Fruit fly (Drosophila melanogaster) whole organism, embryonic: Measurements from ENCODE around the gene BckdhA.

ENCODE experiments used
- Asciz ChIP-seq: fragments of 200-800 bp; sonication (Bioruptor generic); optimal IDR thresholded peaks from 2 replicates; lab custom pipeline; 2017; ENCODE audit warnings: missing biosample characterization, mild to moderate bottlenecking, missing genetic modification characterization, missing genetic modification reagents
- B-H2 ChIP-seq: fragments of 200-800 bp; sonication (Bioruptor generic); optimal IDR thresholded peaks from 2 replicates; lab custom pipeline; 2018; ENCODE audit warnings: missing biosample characterization, mild to moderate bottlenecking, missing genetic modification characterization
- BEAF-32 ChIP-seq: fragments of 200-800 bp; sonication (Bioruptor generic); optimal IDR thresholded peaks from 3 replicates; lab custom pipeline; 2017; ENCODE audit warnings: missing biosample characterization, missing genetic modification characterization, mild to moderate bottlenecking, moderate library complexity, missing genetic modification reagents
- CG12104 ChIP-seq: fragments of 200-800 bp; sonication (Bioruptor generic); optimal IDR thresholded peaks from 3 replicates; lab custom pipeline; 2016; ENCODE audit warnings: missing biosample characterization, missing genetic modification characterization
- CG14710 ChIP-seq: fragments of 200-800 bp; sonication (Bioruptor generic); optimal IDR thresholded peaks from 3 replicates; lab custom pipeline; 2019; ENCODE audit warnings: missing biosample characterization, mild to moderate bottlenecking, missing genetic modification characterization, moderate library complexity
- CG17186 ChIP-seq: fragments of 200-800 bp; sonication (Bioruptor generic); optimal IDR thresholded peaks from 3 replicates; lab custom pipeline; 2017; ENCODE audit warnings: missing biosample characterization, missing genetic modification reagents, missing genetic modification characterization
- CG17328 ChIP-seq: fragments of 200-800 bp; sonication (Bioruptor generic); IDR thresholded peaks from 2 replicates; pipeline ENCODE4 v1.3.6; 2022; ENCODE audit warnings: missing biosample characterization, missing genetic modification characterization
- CG1832 ChIP-seq: fragments of 200-800 bp; sonication (Bioruptor generic); optimal IDR thresholded peaks from 2 replicates; lab custom pipeline; 2017; ENCODE audit warnings: missing biosample characterization, mild to moderate bottlenecking, missing genetic modification characterization, inconsistent platforms
- CG2129 ChIP-seq: fragments of 200-800 bp; sonication (Bioruptor generic); IDR thresholded peaks from 2 replicates; pipeline ENCODE4 v1.3.6; 2022; ENCODE audit warnings: missing biosample characterization, missing genetic modification characterization; ENCODE audit not compliant: partially characterized antibody
- CG2199 ChIP-seq: fragments of 200-800 bp; sonication (Bioruptor generic); IDR thresholded peaks from 3 replicates; pipeline ENCODE4 v1.3.6; 2022; ENCODE audit warnings: missing biosample characterization, missing genetic modification characterization
- CG31388 ChIP-seq: fragments of 200-800 bp; sonication (Bioruptor generic); optimal IDR thresholded peaks from 2 replicates; lab custom pipeline; 2016; ENCODE audit warnings: missing biosample characterization, missing genetic modification characterization
- CG34224 ChIP-seq: fragments of 200-800 bp; sonication (Bioruptor generic); IDR thresholded peaks from 3 replicates; pipeline ENCODE4 v1.3.6; 2022; ENCODE audit warnings: missing biosample characterization, missing genetic modification characterization; ENCODE audit not compliant: partially characterized antibody
- CG3726 ChIP-seq: fragments of 200-800 bp; sonication (Bioruptor generic); IDR thresholded peaks from 3 replicates; pipeline ENCODE4, ENCODE4 v1.3.6; 2022; ENCODE audit warnings: missing biosample characterization, missing genetic modification characterization
- CG42726 ChIP-seq: fragments of 200-800 bp; sonication (Bioruptor generic); IDR thresholded peaks from 2 replicates; pipeline ENCODE4 v1.3.6; 2022; ENCODE audit warnings: missing biosample characterization, missing genetic modification characterization; ENCODE audit not compliant: partially characterized antibody
- CG4360 ChIP-seq: fragments of 200-800 bp; sonication (Bioruptor generic); IDR thresholded peaks from 2 replicates; pipeline ENCODE4 v1.3.6; 2022; ENCODE audit warnings: missing biosample characterization, missing genetic modification characterization
- CG4404 ChIP-seq: fragments of 200-800 bp; sonication (Bioruptor generic); IDR thresholded peaks from 2 replicates; pipeline ENCODE4 v1.3.6; 2022; ENCODE audit warnings: missing biosample characterization, missing genetic modification characterization
- CG7372 ChIP-seq: fragments of 200-800 bp; sonication (Bioruptor generic); IDR thresholded peaks from 2 replicates; pipeline ENCODE4 v1.3.6; 2022; ENCODE audit warnings: missing biosample characterization, missing genetic modification characterization
- CG7963 ChIP-seq: fragments of 200-800 bp; sonication (Bioruptor generic); IDR thresholded peaks from 3 replicates; pipeline ENCODE4 v1.3.6; 2022; ENCODE audit warnings: missing biosample characterization, missing genetic modification characterization; ENCODE audit not compliant: partially characterized antibody
- CTCF ChIP-seq: fragments of 200-800 bp; sonication (Bioruptor generic); optimal IDR thresholded peaks from 2 replicates; lab custom pipeline; 2017; ENCODE audit warnings: missing biosample characterization, mild to moderate bottlenecking, missing genetic modification characterization, moderate library complexity
- Drgx ChIP-seq: fragments of 200-800 bp; sonication (Bioruptor generic); IDR thresholded peaks from 2 replicates; pipeline ENCODE4 v1.3.6; 2022; ENCODE audit warnings: missing biosample characterization, missing genetic modification characterization
- Ets65A ChIP-seq: fragments of 200-800 bp; sonication (Bioruptor generic); peaks from one replicate; lab custom pipeline; 2016; ENCODE audit warnings: missing biosample characterization, missing genetic modification characterization
- HmgZ ChIP-seq: fragments of 200-800 bp; sonication (Bioruptor generic); optimal IDR thresholded peaks from 2 replicates; lab custom pipeline; 2018; ENCODE audit warnings: missing biosample characterization, mild to moderate bottlenecking, missing genetic modification characterization
- Hr78 ChIP-seq, 2 experiments: fragments of 200-800 bp in 1 of 2; fragments of >200 bp in 1 of 2; sonication (Bioruptor generic) in 1 of 2; optimal IDR thresholded peaks; 2 replicates each; lab custom pipeline; 2017 to 2019; ENCODE audit warnings: missing biosample characterization in 2 of 2, missing genetic modification characterization in 2 of 2, mild to moderate bottlenecking in 1 of 2, moderate library complexity in 1 of 2
- MTF-1 ChIP-seq: fragments of 200-800 bp; sonication (Bioruptor generic); optimal IDR thresholded peaks from 2 replicates; lab custom pipeline; 2018; ENCODE audit warnings: missing biosample characterization, mild to moderate bottlenecking, missing genetic modification characterization, borderline replicate concordance
- Med ChIP-seq: fragments of 200-800 bp; sonication (Bioruptor generic); peaks from one replicate; lab custom pipeline; 2016; ENCODE audit warnings: missing biosample characterization, missing genetic modification characterization, mild to moderate bottlenecking, inconsistent platforms, moderate library complexity
- Nf-YB ChIP-seq: fragments of 200-800 bp; sonication (Bioruptor generic); optimal IDR thresholded peaks from 3 replicates; lab custom pipeline; 2019; ENCODE audit warnings: missing biosample characterization, mild to moderate bottlenecking, missing genetic modification characterization, moderate library complexity
- Pdp1 ChIP-seq, 2 experiments: fragments of 200-800 bp; sonication (Bioruptor generic); optimal IDR thresholded peaks; 3 replicates each; lab custom pipeline; 2016; ENCODE audit warnings: missing biosample characterization in 2 of 2, missing genetic modification characterization in 2 of 2, mild to moderate bottlenecking in 1 of 2, moderate library complexity in 1 of 2
- Ravus ChIP-seq: fragments of 200-800 bp; sonication (Bioruptor generic); IDR thresholded peaks from 2 replicates; pipeline ENCODE4 v1.3.6; 2022; ENCODE audit warnings: missing biosample characterization, missing genetic modification characterization
- Tbp ChIP-seq: fragments of >200 bp; optimal IDR thresholded peaks from 2 replicates; lab custom pipeline; 2018; ENCODE audit warnings: missing biosample characterization, missing genetic modification characterization
- abd-A ChIP-seq: fragments of 200-800 bp; sonication (Bioruptor generic); optimal IDR thresholded peaks from 3 replicates; lab custom pipeline; 2019; ENCODE audit warnings: missing biosample characterization, mild to moderate bottlenecking, missing genetic modification characterization, moderate library complexity
- bbx ChIP-seq: fragments of 200-800 bp; sonication (Bioruptor generic); IDR thresholded peaks from 2 replicates; pipeline ENCODE4 v1.3.6; 2022; ENCODE audit warnings: missing biosample characterization, missing genetic modification characterization; ENCODE audit not compliant: partially characterized antibody
- bowl ChIP-seq: fragments of 200-800 bp; sonication (Bioruptor generic); IDR thresholded peaks from 2 replicates; pipeline ENCODE4 v1.3.6; 2022; ENCODE audit warnings: missing biosample characterization, missing genetic modification characterization
- cg ChIP-seq: fragments of 200-800 bp; sonication (Bioruptor generic); optimal IDR thresholded peaks from 3 replicates; lab custom pipeline; 2019; ENCODE audit warnings: missing biosample characterization, mild to moderate bottlenecking, missing genetic modification characterization, moderate library complexity
- chinmo ChIP-seq: fragments of 200-800 bp; sonication (Bioruptor generic); IDR thresholded peaks from 4 replicates; pipeline ENCODE4 v1.3.6; 2022; ENCODE audit warnings: missing biosample characterization, missing genetic modification characterization; ENCODE audit not compliant: partially characterized antibody
- chn ChIP-seq: fragments of 200-800 bp; sonication (Bioruptor generic); optimal IDR thresholded peaks from 2 replicates; lab custom pipeline; 2016; ENCODE audit warnings: missing biosample characterization, missing genetic modification characterization
- ci ChIP-seq: fragments of 200-800 bp; sonication (Bioruptor generic); IDR thresholded peaks from 3 replicates; pipeline ENCODE4 v1.3.6; 2022; ENCODE audit warnings: missing biosample characterization, missing genetic modification characterization
- crol ChIP-seq: fragments of 200-800 bp; sonication (Bioruptor generic); IDR thresholded peaks from 2 replicates; pipeline ENCODE4 v1.3.6; 2022; ENCODE audit warnings: missing biosample characterization, missing genetic modification characterization
- dan ChIP-seq: fragments of 200-800 bp; sonication (Bioruptor generic); IDR thresholded peaks from 2 replicates; pipeline ENCODE4 v1.3.6; 2022; ENCODE audit warnings: missing biosample characterization, missing genetic modification characterization
- fru ChIP-seq: fragments of >200 bp; optimal IDR thresholded peaks from 2 replicates; lab custom pipeline; 2017
- gfzf ChIP-seq: fragments of 200-800 bp; sonication (Bioruptor generic); optimal IDR thresholded peaks from 2 replicates; lab custom pipeline; 2016; ENCODE audit warnings: missing biosample characterization, mild to moderate bottlenecking, missing genetic modification characterization, moderate library complexity
- grn ChIP-seq: fragments of 200-800 bp; sonication (Bioruptor generic); optimal IDR thresholded peaks from 3 replicates; lab custom pipeline; 2017; ENCODE audit warnings: missing biosample characterization, missing genetic modification characterization
- gsb ChIP-seq: fragments of 200-800 bp; sonication (Bioruptor generic); IDR thresholded peaks from 2 replicates; pipeline ENCODE4 v1.3.6; 2022; ENCODE audit warnings: missing biosample characterization, missing genetic modification characterization
- her ChIP-seq: fragments of 200-800 bp; sonication (Bioruptor generic); optimal IDR thresholded peaks from 2 replicates; lab custom pipeline; 2016; ENCODE audit warnings: missing biosample characterization, missing genetic modification characterization
- kni ChIP-seq: fragments of 200-800 bp; sonication (Bioruptor generic); optimal IDR thresholded peaks from 3 replicates; lab custom pipeline; 2017; ENCODE audit warnings: mild to moderate bottlenecking, missing biosample characterization, missing genetic modification reagents, missing genetic modification characterization
- pros ChIP-seq: fragments of 200-800 bp; sonication (Bioruptor generic); optimal IDR thresholded peaks from 3 replicates; lab custom pipeline; 2019; ENCODE audit warnings: missing biosample characterization, mild to moderate bottlenecking, missing genetic modification characterization, moderate library complexity
- ranshi ChIP-seq: fragments of 200-800 bp; sonication (Bioruptor generic); IDR thresholded peaks from 2 replicates; pipeline ENCODE4 v1.3.6; 2022; ENCODE audit warnings: missing biosample characterization, missing genetic modification characterization
- sd ChIP-seq: fragments of 200-800 bp; sonication (Bioruptor generic); optimal IDR thresholded peaks from 3 replicates; lab custom pipeline; 2018; ENCODE audit warnings: missing biosample characterization, mild to moderate bottlenecking, missing genetic modification characterization, moderate library complexity
- trh ChIP-seq: fragments of 200-800 bp; sonication (Bioruptor generic); optimal IDR thresholded peaks from 2 replicates; lab custom pipeline; 2016; ENCODE audit warnings: missing biosample characterization, missing genetic modification characterization
- vnd ChIP-seq: fragments of 200-800 bp; sonication (Bioruptor generic); IDR thresholded peaks from 3 replicates; pipeline ENCODE4 v1.3.6; 2022; ENCODE audit warnings: missing biosample characterization, missing genetic modification characterization; ENCODE audit not compliant: partially characterized antibody
- yki ChIP-seq: fragments of >200 bp; optimal IDR thresholded peaks from 3 replicates; lab custom pipeline; 2018

The BckdhA gene

DNA sequence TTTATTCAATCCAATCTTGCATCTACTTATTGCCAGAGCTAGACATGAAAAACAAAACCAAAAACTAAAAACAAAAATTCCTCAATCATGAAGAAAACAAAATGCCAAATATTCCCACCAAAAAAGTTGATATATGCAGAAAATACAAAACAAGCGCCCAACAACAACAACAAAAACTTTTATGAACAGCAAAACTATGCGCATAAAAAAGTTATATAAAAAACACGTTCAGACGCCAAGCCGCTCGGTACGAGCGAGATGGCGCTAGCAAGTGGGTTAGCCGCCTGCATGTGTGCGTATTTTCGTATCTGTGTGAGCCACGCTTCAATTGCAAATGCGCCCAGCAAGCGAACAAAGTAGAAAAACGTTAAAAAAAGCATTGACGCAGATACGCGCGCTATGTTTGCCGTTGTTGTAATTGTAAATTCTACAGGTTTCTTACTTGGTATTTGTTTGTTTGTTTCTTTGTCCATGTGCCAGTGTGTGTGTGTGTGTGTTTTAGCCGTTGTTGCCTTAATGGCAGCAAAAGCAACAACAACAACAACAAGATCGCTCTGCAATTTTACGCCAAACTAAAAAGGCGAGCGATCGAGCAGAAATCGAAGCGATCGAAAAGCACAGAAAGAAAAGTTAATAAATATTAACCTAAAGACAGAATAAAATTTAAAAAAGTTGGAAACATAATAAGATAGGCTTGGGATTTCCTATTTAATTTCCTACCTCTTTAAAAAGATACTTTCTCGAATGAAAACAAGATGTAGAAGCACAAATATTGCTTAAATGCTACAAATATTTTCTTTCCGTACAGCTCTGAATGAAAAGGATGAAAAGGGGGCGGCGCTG lies 38.0 kb downstream of the BckdhA start (continued):
- TF ChIP-seq abd-A (peak; percentile 76), kni (GFP tag; lab: Kevin White, UChicago) (peak; percentile 73), CG4360 (GFP tag; lab: Robert Waterston, UW) (peak; percentile 65), yki (no peak), Pdp1 (GFP tag; optimal IDR thresholded peaks at IDR 0.05; lab: Kevin White, UChicago) (peak in 1 of 2 experiments; percentile 62), Drgx (GFP tag; lab: Robert Waterston, UW) (peak; percentile 74), B-H2 (peak; percentile 7), sd (tag; lab: Kevin White, UChicago) (peak; percentile 93), cg (GFP tag; lab: Kevin White, UChicago) (peak; percentile 72), chinmo (peak; percentile 99), pros (peak; percentile 22), CG2129 (GFP tag; lab: Robert Waterston, UW) (no peak), Nf-YB (GFP tag; lab: Kevin White, UChicago) (no peak), bbx (GFP tag; lab: Robert Waterston, UW) (no peak), BEAF-32 (GFP tag; lab: Kevin White, UChicago) (no peak), Asciz (GFP tag; lab: Kevin White, UChicago) (peak; percentile 6), Med (GFP tag; lab: Kevin White, UChicago) (peak; percentile 31), dan (GFP tag; lab: Robert Waterston, UW) (no peak)

DNA sequence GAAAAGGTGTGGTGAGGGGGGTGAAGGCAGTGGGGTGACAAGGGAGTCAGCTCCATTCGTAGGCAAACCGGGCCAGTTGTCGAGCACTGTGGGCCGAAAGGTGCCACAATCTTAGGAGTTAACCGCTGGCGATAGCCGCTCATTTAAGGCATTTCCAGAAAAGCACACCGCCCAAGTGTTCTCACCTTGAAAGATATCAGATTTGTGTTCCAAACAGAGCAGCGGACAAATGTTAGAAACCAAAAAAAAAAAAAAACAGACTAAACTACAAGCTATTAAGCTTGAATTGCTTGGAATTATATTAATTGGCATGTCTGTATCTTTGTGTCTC lies 38.6 kb downstream of the BckdhA start:
- no peak for TF ChIP-seq CG7372 (GFP tag; lab: Robert Waterston, UW)
- TF ChIP-seq CG4404 (GFP tag; lab: Robert Waterston, UW), result no peak
- TF ChIP-seq CG7963, result no peak
- no peak for TF ChIP-seq her (GFP tag; lab: Kevin White, UChicago)
- no peak for TF ChIP-seq CG12104 (GFP tag; lab: Kevin White, UChicago)
- TF ChIP-seq chn, result no peak
- no peak for TF ChIP-seq CTCF (GFP tag; lab: Kevin White, UChicago)
- no peak for TF ChIP-seq grn (GFP tag; lab: Kevin White, UChicago)
- no peak for TF ChIP-seq CG31388
- peak; percentile 50 for TF ChIP-seq crol (GFP tag; lab: Robert Waterston, UW)
- TF ChIP-seq dan (GFP tag; lab: Robert Waterston, UW), result no peak
- TF ChIP-seq CG34224 (GFP tag; lab: Robert Waterston, UW), result no peak
- no peak for TF ChIP-seq Tbp (GFP tag; lab: Kevin White, UChicago)
- TF ChIP-seq Ravus (GFP tag; lab: Robert Waterston, UW), result no peak
- TF ChIP-seq CG1832 (GFP tag; lab: Kevin White, UChicago), result no peak
- no peak for TF ChIP-seq trh (GFP tag; lab: Kevin White, UChicago)
- no peak for TF ChIP-seq HmgZ (tag; lab: Kevin White, UChicago)
- TF ChIP-seq bowl (GFP tag; lab: Robert Waterston, UW), result no peak
- no peak for TF ChIP-seq CG42726 (GFP tag; lab: Robert Waterston, UW)
- TF ChIP-seq vnd (GFP tag; lab: Robert Waterston, UW), result 0 out of 3 replicates have a peak, but pooled peaks have one; percentile 25
- TF ChIP-seq ci (GFP tag; lab: Robert Waterston, UW), result peak; percentile 6; the same call in 1 of the 3 replicates
- no peak for TF ChIP-seq gfzf
- TF ChIP-seq MTF-1 (GFP tag; lab: Kevin White, UChicago), result no peak
- no peak for TF ChIP-seq ranshi
- no peak for TF ChIP-seq Ets65A
- TF ChIP-seq CG3726, result no peak
- TF ChIP-seq CG2199 (GFP tag; lab: Robert Waterston, UW), result 0 out of 3 replicates have a peak, but pooled peaks have one; percentile 3
- no peak for TF ChIP-seq CG17186
- no peak for TF ChIP-seq fru (lab: Kevin White, UChicago)
- no peak for TF ChIP-seq CG14710 (tag; lab: Kevin White, UChicago)
- TF ChIP-seq Hr78 (GFP tag; optimal IDR thresholded peaks at IDR 0.05; lab: Kevin White, UChicago), result no peak
- TF ChIP-seq gsb (GFP tag; lab: Robert Waterston, UW), result no peak
- TF ChIP-seq CG17328 (GFP tag; lab: Robert Waterston, UW), result no peak
